Worm (Caenorhabditis elegans) whole organism, midembryonic: ENCODE measurements around the gene pfd-2.
A peak's percentile ranks its signal among the peaks of the same experiment; 100 is the strongest.

Experiments
- T22C8.4 ChIP-seq: fragments of 200-800 bp; sonication (Bioruptor generic); IDR thresholded peaks from 2 replicates; pipeline ENCODE4 v1.3.6; 2022; ENCODE audit warnings: missing genetic modification characterization, missing compliant biosample characterization
- cog-1 ChIP-seq: sonication (generic microtip); optimal IDR thresholded peaks from 2 replicates; lab custom pipeline; 2016; ENCODE audit warnings: missing genetic modification characterization, missing compliant biosample characterization
- flt-1 ChIP-seq: fragments of 200-800 bp; sonication (Bioruptor generic); IDR thresholded peaks from 2 replicates; pipeline ENCODE4 v1.3.6; 2022; ENCODE audit warnings: missing genetic modification characterization, missing compliant biosample characterization
- klf-2 ChIP-seq: fragments of 200-800 bp; sonication (Bioruptor generic); conservative IDR thresholded peaks from 2 replicates; pipeline ENCODE4 v1.3.6; 2022; ENCODE audit warnings: missing genetic modification reagents, missing genetic modification characterization, missing compliant biosample characterization
- med-1 ChIP-seq: sonication (generic microtip); optimal IDR thresholded peaks from 2 replicates; lab custom pipeline; 2017; ENCODE audit warnings: missing genetic modification characterization, mild to moderate bottlenecking, missing compliant biosample characterization, antibody characterized with exemption, missing genetic modification reagents; ENCODE audit not compliant: insufficient read depth
- ref-1 ChIP-seq: fragments of 200-800 bp; sonication (Bioruptor generic); conservative IDR thresholded peaks from 2 replicates; pipeline ENCODE4 v1.3.6; 2022; ENCODE audit warnings: missing genetic modification reagents, missing genetic modification characterization, missing compliant biosample characterization
- tab-1 ChIP-seq: fragments of 200-800 bp; sonication (Bioruptor generic); IDR thresholded peaks from 2 replicates; pipeline ENCODE4 v1.3.6; 2022; ENCODE audit warnings: missing genetic modification characterization, missing compliant biosample characterization
- ztf-23 ChIP-seq: fragments of 200-800 bp; sonication (Bioruptor generic); IDR thresholded peaks from 2 replicates; pipeline ENCODE4 v1.3.6; 2022; ENCODE audit warnings: missing genetic modification reagents, missing genetic modification characterization, missing compliant biosample characterization
- ztf-29 ChIP-seq: fragments of 200-800 bp; sonication (Bioruptor generic); IDR thresholded peaks from 2 replicates; pipeline ENCODE4 v1.3.6; 2022; ENCODE audit warnings: missing genetic modification reagents, missing genetic modification characterization, missing compliant biosample characterization

Gene pfd-2

DNA sequence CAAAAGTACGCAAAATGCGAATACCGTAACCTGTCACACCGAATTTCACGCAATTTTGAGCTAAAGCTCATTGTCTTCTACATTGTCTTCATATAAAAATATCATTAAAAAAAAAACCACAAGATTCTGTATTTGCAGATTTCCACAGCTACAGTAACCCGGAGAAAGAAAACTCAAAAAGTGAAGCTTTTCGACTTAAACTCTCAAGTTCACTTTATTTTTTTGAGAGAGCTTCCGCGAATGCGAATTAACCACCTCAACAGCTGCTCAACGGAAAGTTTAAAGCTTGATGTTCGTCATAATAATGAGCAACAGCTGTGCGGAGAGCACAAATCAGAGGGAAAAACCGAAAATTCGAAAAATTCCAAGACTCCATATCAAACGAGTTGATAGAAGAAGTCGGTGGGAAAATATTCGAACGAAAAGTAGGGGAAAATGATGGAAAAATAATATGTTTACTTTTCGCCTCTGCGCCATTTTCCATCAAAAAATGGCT, 33.4 kb upstream of the pfd-2 start:
- no peak for TF ChIP-seq med-1 (GFP tag; lab: Kevin White, UChicago)
- no peak for TF ChIP-seq tab-1 (GFP tag; lab: Robert Waterston, UW)
- TF ChIP-seq T22C8.4: no peak
- TF ChIP-seq flt-1 (GFP tag; lab: Robert Waterston, UW): no peak
- no peak for TF ChIP-seq cog-1 (tag; lab: Kevin White, UChicago)
- TF ChIP-seq klf-2 (GFP tag; lab: Robert Waterston, UW): no peak

DNA sequence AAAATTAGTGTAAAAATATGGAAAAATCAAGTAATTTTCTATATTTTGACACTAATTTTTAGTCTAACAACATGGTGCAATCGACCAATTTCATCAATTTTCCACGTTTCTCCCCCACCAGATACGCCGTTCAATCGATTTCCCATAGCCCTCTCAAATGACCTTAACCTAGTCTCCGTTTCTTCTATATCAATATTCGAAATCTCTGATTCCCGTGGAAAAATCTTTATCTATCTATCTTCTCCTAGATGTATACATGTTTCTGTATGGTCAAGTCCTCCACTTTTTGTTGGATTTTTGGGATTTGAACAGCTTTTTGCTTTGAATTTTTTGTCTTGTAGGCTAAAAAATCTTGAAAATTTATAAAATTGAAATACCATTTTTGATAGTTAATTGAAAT, 32.3 kb upstream of the pfd-2 start:
- TF ChIP-seq ztf-29 (GFP tag; lab: Robert Waterston, UW) (no peak), flt-1 (GFP tag; lab: Robert Waterston, UW) (no peak), ref-1 (GFP tag; lab: Robert Waterston, UW) (no peak), tab-1 (GFP tag; lab: Robert Waterston, UW) (no peak), med-1 (GFP tag; lab: Kevin White, UChicago) (no peak), ztf-23 (no peak), T22C8.4 (no peak), cog-1 (tag; lab: Kevin White, UChicago) (no peak), klf-2 (GFP tag; lab: Robert Waterston, UW) (no peak)

DNA sequence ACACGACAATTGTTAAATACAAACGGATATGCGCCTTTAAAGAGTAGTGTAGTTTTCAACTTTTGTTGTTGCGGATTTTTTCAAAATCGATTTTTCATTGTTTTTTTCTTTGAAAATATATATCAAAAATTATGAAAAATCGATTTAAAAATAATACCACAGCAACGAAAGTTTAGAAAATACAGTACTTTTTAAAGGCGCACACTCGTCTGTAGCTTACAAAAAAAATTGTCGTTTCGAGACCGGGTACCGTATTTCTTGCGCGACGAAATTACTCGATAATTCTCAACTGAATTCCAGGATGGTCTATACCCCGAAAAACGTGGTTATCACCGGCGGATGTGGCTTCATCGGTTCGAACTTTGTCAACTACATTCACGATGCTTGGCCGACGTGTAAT, 31.7 kb upstream of the pfd-2 start, which contains the start of gene rml-4:
Gene rml-4, plus strand, starts transcription at position 301 of the 400 bp plus-strand sequence.
- no peak for TF ChIP-seq med-1 (GFP tag; lab: Kevin White, UChicago)

DNA sequence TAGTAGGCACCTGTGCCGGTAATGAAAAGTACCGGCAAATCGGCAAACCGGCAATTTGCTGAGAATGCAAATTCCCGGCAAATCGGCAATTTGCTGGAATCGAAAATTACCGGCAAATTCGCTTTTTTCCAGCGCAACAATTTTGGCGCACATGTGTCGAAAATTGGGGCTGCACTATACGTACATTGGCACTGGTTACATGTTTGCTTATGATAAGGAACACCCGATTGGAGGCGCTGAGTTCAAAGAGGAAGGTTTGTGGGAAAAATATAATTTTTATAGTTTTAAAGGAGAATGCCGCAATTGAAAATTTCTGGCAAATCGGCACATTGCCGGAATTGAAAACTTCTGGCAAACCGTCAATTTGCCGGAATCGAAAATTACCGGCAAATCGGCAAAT, 29.3 kb upstream of the pfd-2 start:
- no peak for TF ChIP-seq cog-1 (tag; lab: Kevin White, UChicago)
- TF ChIP-seq ztf-29 (GFP tag; lab: Robert Waterston, UW): no peak
- TF ChIP-seq klf-2 (GFP tag; lab: Robert Waterston, UW): no peak
- no peak for TF ChIP-seq med-1 (GFP tag; lab: Kevin White, UChicago)
- TF ChIP-seq flt-1 (GFP tag; lab: Robert Waterston, UW): no peak
- TF ChIP-seq T22C8.4: no peak
- no peak for TF ChIP-seq ref-1 (GFP tag; lab: Robert Waterston, UW)
- no peak for TF ChIP-seq ztf-23
- TF ChIP-seq tab-1 (GFP tag; lab: Robert Waterston, UW): no peak

DNA sequence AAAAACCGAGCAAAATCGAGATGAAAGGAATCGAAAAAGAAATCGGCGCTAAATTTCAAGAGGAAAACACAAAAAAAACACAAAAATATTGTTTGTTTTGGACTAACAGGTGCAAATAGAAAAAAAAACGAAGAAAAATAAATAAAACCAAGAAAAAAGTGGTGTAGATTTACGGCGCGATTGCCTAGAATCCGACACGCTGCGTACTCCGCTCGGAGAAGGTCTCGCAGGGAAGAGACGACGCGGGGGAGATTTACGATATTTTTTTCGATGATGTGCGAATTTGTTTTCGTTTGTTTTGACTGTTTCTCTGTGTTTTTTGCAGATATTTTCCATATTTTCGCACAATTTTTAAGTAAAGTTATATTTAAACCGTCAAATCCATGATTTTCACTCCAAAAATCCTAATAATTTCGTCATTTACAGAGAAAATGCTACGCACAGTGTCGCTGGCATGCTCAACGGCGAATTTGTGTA, 27.3 kb upstream of the pfd-2 start, which contains the start of gene sco-1:
Gene sco-1, plus strand, starts transcription at position 427 of the 477 bp plus-strand sequence.
- TF ChIP-seq ref-1 (GFP tag; lab: Robert Waterston, UW): no peak
- TF ChIP-seq flt-1 (GFP tag; lab: Robert Waterston, UW): peak; percentile 83
- 0 out of 2 replicates have a peak, but pooled peaks have one; percentile 48 for TF ChIP-seq T22C8.4
- peak; percentile 25 for TF ChIP-seq cog-1 (tag; lab: Kevin White, UChicago)
- TF ChIP-seq ztf-23: peak; percentile 77
- no peak for TF ChIP-seq ztf-29 (GFP tag; lab: Robert Waterston, UW)
- no peak for TF ChIP-seq tab-1 (GFP tag; lab: Robert Waterston, UW)
- TF ChIP-seq klf-2 (GFP tag; lab: Robert Waterston, UW): no peak
- no peak for TF ChIP-seq med-1 (GFP tag; lab: Kevin White, UChicago)

DNA sequence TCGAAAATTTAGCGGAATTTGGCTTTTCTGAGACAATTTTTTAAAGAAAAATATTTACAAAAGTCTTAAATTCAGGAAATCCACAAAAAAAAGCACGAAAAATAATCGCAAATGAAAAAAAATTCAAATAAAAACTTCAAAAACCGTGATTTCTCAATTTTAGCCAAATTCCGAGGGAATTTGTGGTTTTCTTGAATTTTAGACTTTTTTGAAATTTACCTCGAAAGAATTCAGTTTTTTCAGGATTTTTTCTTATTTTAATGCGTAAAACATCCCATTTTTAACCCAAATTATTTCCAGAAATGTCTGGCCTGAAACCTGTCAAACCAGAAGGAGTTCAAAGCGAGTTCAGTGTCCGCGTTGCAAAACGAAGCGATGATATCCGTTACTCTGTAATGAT, 25.2 kb upstream of the pfd-2 start, which contains the start of gene gtf-2F1:
Gene gtf-2F1, plus strand, starts transcription at position 301 of the 400 bp plus-strand sequence.
- TF ChIP-seq ref-1 (GFP tag; lab: Robert Waterston, UW) (no peak), ztf-23 (no peak), cog-1 (tag; lab: Kevin White, UChicago) (no peak), tab-1 (GFP tag; lab: Robert Waterston, UW) (no peak), klf-2 (GFP tag; lab: Robert Waterston, UW) (no peak), flt-1 (GFP tag; lab: Robert Waterston, UW) (no peak), ztf-29 (GFP tag; lab: Robert Waterston, UW) (no peak), med-1 (GFP tag; lab: Kevin White, UChicago) (no peak), T22C8.4 (no peak)

DNA sequence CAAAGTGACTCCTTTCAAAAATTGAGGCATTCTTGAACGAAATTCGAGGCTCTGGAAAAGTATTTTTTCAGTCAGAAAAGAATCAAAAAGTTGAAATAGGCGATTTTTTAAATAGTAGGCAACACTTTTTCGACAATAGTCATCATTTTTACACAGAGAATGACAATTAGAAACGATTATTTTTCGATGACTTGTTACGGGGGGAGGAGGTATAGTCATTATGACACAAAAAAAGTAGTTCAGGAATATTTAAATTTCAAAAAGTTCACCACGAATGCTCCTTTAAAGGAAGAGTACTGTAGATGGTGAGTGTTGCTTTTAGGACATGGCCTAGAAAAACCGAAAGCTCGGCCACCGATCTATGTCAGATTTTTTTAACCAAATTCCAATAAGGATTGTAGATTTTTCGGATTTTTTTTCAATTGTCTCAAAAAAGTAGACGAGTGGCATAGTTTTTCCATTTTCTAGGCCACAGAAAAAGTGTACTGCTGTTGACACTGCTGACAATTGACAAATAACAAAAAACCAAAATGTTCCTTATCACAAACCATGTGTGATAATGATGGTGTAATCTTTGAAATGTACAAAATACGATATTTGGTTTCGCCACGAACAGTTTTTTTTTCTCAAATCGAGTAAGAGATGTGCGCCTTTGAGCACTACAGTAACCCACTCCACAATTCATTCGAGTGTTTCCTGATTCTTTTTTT, 19.4 kb upstream of the pfd-2 start, which contains the start of gene Y52E8A.3:
Gene Y52E8A.3, minus strand, starts transcription at position 51 of the 710 bp plus-strand sequence.
- TF ChIP-seq cog-1 (tag; lab: Kevin White, UChicago) (no peak), med-1 (GFP tag; lab: Kevin White, UChicago) (no peak), ztf-29 (GFP tag; lab: Robert Waterston, UW) (no peak), tab-1 (GFP tag; lab: Robert Waterston, UW) (no peak), T22C8.4 (no peak), flt-1 (GFP tag; lab: Robert Waterston, UW) (no peak)

DNA sequence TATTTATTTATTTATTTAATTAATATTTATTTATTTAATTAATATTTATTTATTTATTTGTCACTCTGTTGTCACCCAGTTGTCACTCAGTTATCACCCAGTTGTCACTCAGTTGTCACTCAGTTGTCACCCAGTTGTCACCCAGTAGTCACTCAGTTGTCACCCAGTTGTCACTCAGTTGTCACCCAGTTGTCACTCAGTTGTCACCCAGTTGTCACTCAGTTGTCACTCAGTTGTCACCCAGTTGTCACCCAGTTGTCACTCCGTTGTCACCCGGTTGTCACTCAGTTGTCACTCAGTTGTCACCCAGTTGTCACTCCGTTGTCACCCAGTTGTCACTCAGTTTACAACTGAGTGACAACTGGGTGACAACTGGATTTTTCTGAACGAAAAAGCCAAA, 17.4 kb upstream of the pfd-2 start:
- TF ChIP-seq ztf-23: 0 out of 2 replicates have a peak, but pooled peaks have one; percentile 11

DNA sequence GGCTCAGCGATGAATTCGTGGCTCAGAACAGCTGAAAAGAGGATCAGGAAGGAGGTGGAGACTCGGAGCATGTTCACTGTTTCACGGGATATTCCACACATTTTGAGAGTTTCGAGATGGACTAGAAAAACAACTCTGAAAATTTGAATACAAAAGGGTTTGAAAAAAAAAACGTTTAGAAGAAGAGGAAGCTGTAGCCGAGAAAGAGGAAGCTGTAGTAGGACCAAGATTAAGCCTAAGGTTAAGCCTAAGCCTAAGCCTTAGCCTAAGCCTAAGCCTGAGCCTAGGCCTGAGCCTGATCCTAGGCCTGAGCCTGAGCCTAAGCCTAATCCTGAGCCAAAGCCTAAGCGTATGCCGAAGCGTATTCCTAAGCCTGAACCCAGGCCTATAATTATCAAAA, 14.4 kb upstream of the pfd-2 start, which contains the start of gene plep-1:
Gene plep-1, minus strand, starts transcription at position 101 of the 400 bp plus-strand sequence.
- no peak for TF ChIP-seq cog-1 (tag; lab: Kevin White, UChicago)
- no peak for TF ChIP-seq T22C8.4
- no peak for TF ChIP-seq ref-1 (GFP tag; lab: Robert Waterston, UW)

DNA sequence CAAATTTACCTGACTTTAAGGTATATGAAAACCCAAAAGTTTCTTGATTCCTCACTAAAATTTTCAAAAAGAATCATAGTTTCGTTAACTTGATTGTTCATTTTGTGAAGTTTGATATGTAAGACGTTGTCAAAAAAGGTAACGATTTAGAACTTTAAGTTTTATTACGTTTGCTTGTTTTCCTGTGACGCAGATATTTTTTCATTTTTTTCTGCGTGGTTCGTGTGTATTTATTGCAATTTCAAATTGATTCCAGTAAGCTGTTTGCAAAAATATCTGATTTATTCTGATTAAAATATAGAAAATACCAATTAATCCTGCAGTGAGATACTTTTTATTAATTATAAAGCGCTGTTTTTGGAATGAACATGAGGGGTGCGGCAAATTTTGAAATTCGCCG, 10.5 kb upstream of the pfd-2 start, which contains the start of gene srw-40:
Gene srw-40, minus strand, starts transcription at position 101 of the 400 bp plus-strand sequence.
- TF ChIP-seq T22C8.4: no peak
- no peak for TF ChIP-seq med-1 (GFP tag; lab: Kevin White, UChicago)
- no peak for TF ChIP-seq flt-1 (GFP tag; lab: Robert Waterston, UW)
- no peak for TF ChIP-seq ztf-23
- TF ChIP-seq klf-2 (GFP tag; lab: Robert Waterston, UW): no peak
- no peak for TF ChIP-seq ref-1 (GFP tag; lab: Robert Waterston, UW)
- TF ChIP-seq cog-1 (tag; lab: Kevin White, UChicago): no peak
- no peak for TF ChIP-seq ztf-29 (GFP tag; lab: Robert Waterston, UW)
- no peak for TF ChIP-seq tab-1 (GFP tag; lab: Robert Waterston, UW)
